Fruit fly (Drosophila melanogaster): ENCODE results near the gene PGRP-SA.

Gene PGRP-SA

DNA sequence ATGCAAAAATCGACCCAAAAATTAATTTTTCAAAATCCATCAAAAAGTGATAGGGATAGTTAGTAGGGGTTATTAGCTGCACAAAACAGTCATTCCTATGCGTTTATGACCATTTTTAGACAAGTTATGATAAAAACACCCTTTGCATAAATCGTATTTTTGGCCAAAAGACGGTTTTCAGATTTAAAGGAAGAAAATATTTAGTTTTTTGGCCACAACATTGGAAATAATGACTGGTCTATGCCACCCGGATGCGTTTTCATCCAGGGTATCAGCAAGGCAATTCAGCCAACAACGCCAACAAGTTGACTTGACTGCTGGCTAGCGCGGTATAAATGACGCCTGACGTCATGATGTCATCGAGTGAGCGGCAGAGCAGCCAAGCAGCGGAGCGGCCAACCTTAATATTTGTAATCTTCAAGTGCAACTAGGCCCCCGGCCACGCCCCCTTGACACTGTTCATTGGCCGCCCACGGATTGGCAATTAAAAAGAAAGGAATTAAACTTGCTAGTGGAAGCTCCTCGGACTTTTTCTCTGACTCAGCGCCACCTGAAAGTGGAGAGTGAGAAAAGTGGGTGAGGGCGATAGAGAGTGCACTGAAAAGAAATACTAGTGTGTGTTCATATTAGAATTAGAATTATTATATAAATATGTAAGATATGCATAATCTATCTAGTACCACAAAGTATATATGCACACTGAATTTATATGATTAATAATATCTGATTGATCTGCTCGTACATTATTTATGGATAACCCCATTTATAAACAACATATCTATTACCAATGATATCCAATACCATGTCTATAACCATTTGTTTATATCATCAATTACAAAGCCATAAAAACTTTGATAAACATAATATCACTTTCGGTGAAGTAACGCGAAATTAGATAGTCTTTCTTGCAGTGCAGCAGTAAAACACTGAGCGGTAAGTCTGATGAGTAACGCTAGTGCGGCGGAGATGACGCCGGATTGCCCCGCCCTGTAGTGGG, 1.4 kb upstream of the PGRP-SA start (continued):
- TF ChIP-seq NK7.1 (GFP tag; optimal IDR thresholded peaks at IDR 0.05) (no peak), CG10147 (GFP tag; optimal IDR thresholded peaks at IDR 0.05) (peak; percentile 91), cad (GFP tag; optimal IDR thresholded peaks at IDR 0.05) (no peak), ac (GFP tag; optimal IDR thresholded peaks at IDR 0.05) (no peak), CG17568 (GFP tag; optimal IDR thresholded peaks at IDR 0.05) (no peak)

DNA sequence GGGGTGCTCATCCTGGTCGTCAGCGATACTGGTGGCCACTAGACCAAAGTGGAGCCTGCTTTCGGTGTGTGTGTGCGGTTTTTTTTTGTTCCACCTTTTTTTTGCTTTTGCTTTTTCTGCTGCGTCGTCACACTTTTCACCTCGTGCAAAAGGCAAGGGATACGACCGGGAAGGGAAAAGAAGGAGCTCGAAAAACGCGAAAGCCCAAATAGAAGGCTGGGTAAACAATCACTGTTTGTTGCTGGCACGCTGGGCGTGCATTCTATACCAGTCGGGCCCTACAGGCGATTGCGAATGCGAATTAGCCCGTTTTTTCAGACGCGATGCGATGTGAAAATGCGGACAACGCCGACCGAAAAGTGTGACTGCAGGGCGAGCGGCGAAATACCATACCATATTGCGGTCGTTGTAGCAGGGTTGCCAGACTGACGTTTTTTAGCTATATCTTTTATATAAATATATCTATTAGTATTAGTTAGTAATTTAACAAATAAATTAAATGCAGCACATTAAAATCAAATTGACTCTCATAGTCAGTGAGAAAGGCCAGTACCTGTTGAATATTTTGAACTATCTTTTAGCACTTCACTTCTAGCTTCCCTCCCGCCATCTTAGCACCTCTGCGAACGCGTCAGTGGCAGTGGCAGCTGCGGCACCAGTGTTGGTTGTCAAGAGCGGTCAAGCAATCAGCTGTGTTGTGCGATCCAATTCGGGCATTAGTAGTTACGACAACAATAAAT, 8.7 kb downstream of the PGRP-SA start, which contains the start of the genes Polr2A and CG11699:
Polr2A (minus strand) TSS at position 371 of the 740 bp plus-strand sequence.
CG11699 (plus strand) TSS at position 666 of the 740 bp plus-strand sequence.
- TF ChIP-seq CG15269 (tag; optimal IDR thresholded peaks at IDR 0.05) (no peak), NC2β (GFP tag; optimal IDR thresholded peaks at IDR 0.05) (no peak), Dip3 (GFP tag; optimal IDR thresholded peaks at IDR 0.05) (peak; percentile 40), CG14667 (GFP tag; IDR thresholded peaks at IDR 0.05) (no peak), CG7987 (GFP tag; optimal IDR thresholded peaks at IDR 0.05) (no peak), lbe (GFP tag; optimal IDR thresholded peaks at IDR 0.05) (peak; percentile 44), ssp (GFP tag; IDR thresholded peaks at IDR 0.05) (peak; percentile 32; the same call in 1 of the 2 replicates), CG13775 (GFP tag; optimal IDR thresholded peaks at IDR 0.05) (peak; percentile 64), Jarid2 (GFP tag; optimal IDR thresholded peaks at IDR 0.05) (peak; percentile 55), CG8765 (GFP tag; IDR thresholded peaks at IDR 0.05) (no peak), CG12071 (GFP tag; optimal IDR thresholded peaks at IDR 0.05) (no peak), tna (GFP tag; IDR thresholded peaks at IDR 0.05; ENCODE audit: partially characterized antibody) (peak; percentile 23; the same call in 1 of the 2 replicates), Sry-β (GFP tag; optimal IDR thresholded peaks at IDR 0.05) (peak; percentile 95), pros (GFP tag; optimal IDR thresholded peaks at IDR 0.05) (no peak), D19A (tag; optimal IDR thresholded peaks at IDR 0.05) (peak; percentile 29), CG4730 (GFP tag; IDR thresholded peaks at IDR 0.05) (no peak), CG16863 (GFP tag; optimal IDR thresholded peaks at IDR 0.05) (no peak), CG6683 (GFP tag; optimal IDR thresholded peaks at IDR 0.05) (no peak), CG10543 (GFP tag; optimal IDR thresholded peaks at IDR 0.05) (peak; percentile 58), Xbp1 (GFP tag; optimal IDR thresholded peaks at IDR 0.05) (peak; percentile 60), prd (optimal IDR thresholded peaks at IDR 0.05) (no peak), prd (GFP tag; IDR thresholded peaks at IDR 0.05) (peak; percentile 25; the same call in 1 of the 3 replicates), CG3407 (GFP tag; optimal IDR thresholded peaks at IDR 0.05) (no peak), gcm2 (GFP tag; optimal IDR thresholded peaks at IDR 0.05) (no peak), CG4820 (GFP tag; optimal IDR thresholded peaks at IDR 0.05) (peak; percentile 3), CG18262 (tag; optimal IDR thresholded peaks at IDR 0.05) (peak; percentile 46), NFAT (GFP tag; IDR thresholded peaks at IDR 0.05) (no peak), CG6791 (GFP tag; IDR thresholded peaks at IDR 0.05; ENCODE audit: partially characterized antibody) (no peak), Hey (tag; optimal IDR thresholded peaks at IDR 0.05) (no peak), CG12659 (GFP tag; optimal IDR thresholded peaks at IDR 0.05) (peak; percentile 69), dm (GFP tag; optimal IDR thresholded peaks at IDR 0.05) (peak; percentile 18), Usf (GFP tag; optimal IDR thresholded peaks at IDR 0.05) (peak; percentile 20), Ptx1 (GFP tag; IDR thresholded peaks at IDR 0.05) (peak; percentile 36; the same call in 1 of the 2 replicates), CG7357 (GFP tag; IDR thresholded peaks at IDR 0.05) (no peak; the same call in 2 of the 3 replicates), CG17328 (GFP tag; IDR thresholded peaks at IDR 0.05) (no peak), Hr78 (GFP tag; optimal IDR thresholded peaks at IDR 0.05) (no peak), bigmax (GFP tag; optimal IDR thresholded peaks at IDR 0.05) (no peak), CG13296 (GFP tag; optimal IDR thresholded peaks at IDR 0.05) (peak; percentile 8), otp (GFP tag; IDR thresholded peaks at IDR 0.05) (no peak), CG17912 (GFP tag; optimal IDR thresholded peaks at IDR 0.05) (no peak)
